Fruit fly (Drosophila melanogaster) whole organism, embryonic: Measurements from ENCODE around the gene CG13404.

Experiments used
- ATbp ChIP-seq: fragments of 200-800 bp; sonication (Bioruptor generic); optimal IDR thresholded peaks from 2 replicates; lab custom pipeline; 2017; ENCODE audit warnings: missing biosample characterization, mild to moderate bottlenecking, missing genetic modification characterization, missing genetic modification reagents
- Ada2b ChIP-seq: fragments of 200-800 bp; sonication (Bioruptor generic); IDR thresholded peaks from 2 replicates; pipeline ENCODE4 v1.3.6; 2022; ENCODE audit warnings: missing biosample characterization, missing genetic modification characterization
- CG10147 ChIP-seq: fragments of 200-800 bp; sonication (Bioruptor generic); optimal IDR thresholded peaks from 2 replicates; lab custom pipeline; 2019; ENCODE audit warnings: missing biosample characterization, mild to moderate bottlenecking, missing genetic modification characterization, moderate library complexity
- CG12744 ChIP-seq: fragments of 200-800 bp; sonication (Bioruptor generic); optimal IDR thresholded peaks from 2 replicates; lab custom pipeline; 2016; ENCODE audit warnings: missing biosample characterization, missing genetic modification characterization
- CG14441 ChIP-seq: fragments of 200-800 bp; sonication (Bioruptor generic); IDR thresholded peaks from 2 replicates; pipeline ENCODE4 v1.3.6; 2022; ENCODE audit warnings: missing biosample characterization, missing genetic modification characterization
- CG4820 ChIP-seq: fragments of 200-800 bp; sonication (Bioruptor generic); optimal IDR thresholded peaks from 3 replicates; lab custom pipeline; 2016; ENCODE audit warnings: missing biosample characterization, missing genetic modification characterization
- Deaf1 ChIP-seq: fragments of 200-800 bp; optimal IDR thresholded peaks from 3 replicates; lab custom pipeline; 2019; ENCODE audit warnings: missing biosample characterization, mild to moderate bottlenecking, missing genetic modification characterization, moderate library complexity
- Fer1 ChIP-seq: fragments of 200-800 bp; sonication (Bioruptor generic); optimal IDR thresholded peaks from 2 replicates; lab custom pipeline; 2017; ENCODE audit warnings: missing biosample characterization, mild to moderate bottlenecking, missing genetic modification characterization
- Xrp1 ChIP-seq: fragments of 200-800 bp; sonication (Bioruptor generic); IDR thresholded peaks from 2 replicates; pipeline ENCODE4 v1.3.6; 2022; ENCODE audit warnings: missing biosample characterization, missing genetic modification characterization
- ac ChIP-seq: fragments of 200-800 bp; sonication (Bioruptor generic); optimal IDR thresholded peaks from 3 replicates; lab custom pipeline; 2017; ENCODE audit warnings: missing biosample characterization, mild to moderate bottlenecking, missing genetic modification characterization
- btn ChIP-seq: fragments of 200-800 bp; sonication (Bioruptor generic); optimal IDR thresholded peaks from 2 replicates; lab custom pipeline; 2016; ENCODE audit warnings: missing biosample characterization, missing genetic modification characterization
- dati ChIP-seq: fragments of 200-800 bp; sonication (Bioruptor generic); IDR thresholded peaks from 2 replicates; pipeline ENCODE4 v1.3.6; 2022; ENCODE audit warnings: missing biosample characterization, missing genetic modification characterization

- TF ChIP-seq CG12744 (GFP tag; lab: Kevin White, UChicago) (no peak), Xrp1 (GFP tag; lab: Robert Waterston, UW) (no peak), Deaf1 (no peak), CG14441 (GFP tag; lab: Robert Waterston, UW) (no peak), dati (GFP tag; lab: Robert Waterston, UW) (no peak), CG10147 (GFP tag; lab: Kevin White, UChicago) (no peak), CG4820 (GFP tag; lab: Kevin White, UChicago) (no peak), btn (GFP tag; lab: Kevin White, UChicago) (no peak), Fer1 (GFP tag; lab: Kevin White, UChicago) (no peak), ac (GFP tag; lab: Kevin White, UChicago) (no peak), Ada2b (GFP tag; lab: Robert Waterston, UW) (no peak), ATbp (GFP tag; lab: Kevin White, UChicago) (no peak)
Observed at dm6 chrX:14289293-14289692, 23.2 kb upstream of the CG13404 start, which contains the start of gene CG9400.
